Worm (Caenorhabditis elegans): ENCODE data around the gene C55C3.7.

ce11 chrIV:5650761-5651332, 31.6 kb downstream of the C55C3.7 start:
- no peak for TF ChIP-seq egl-27 (tag; optimal IDR thresholded peaks at IDR 0.05)
- no peak for TF ChIP-seq nhr-237 (tag; optimal IDR thresholded peaks at IDR 0.05)

All from whole organism, L2 larva.